Worm (Caenorhabditis elegans) whole organism, early embryonic: ENCODE measurements around the gene Y6E2A.10.
"Not testable (repeated sequence)": the region's sequence is repeated elsewhere in the genome, so short reads cannot be mapped to it uniquely, and the experiment has no call there.

Experiments
- B0310.2 ChIP-seq: sonication (generic microtip); optimal IDR thresholded peaks from 2 replicates; lab custom pipeline; 2016; ENCODE audit warnings: mild to moderate bottlenecking, missing genetic modification characterization, missing compliant biosample characterization
- F13C5.2 ChIP-seq: sonication (generic microtip); optimal IDR thresholded peaks from 2 replicates; lab custom pipeline; 2017; ENCODE audit warnings: mild to moderate bottlenecking, missing genetic modification characterization, inconsistent platforms, missing compliant biosample characterization
- aly-1 ChIP-seq: sonication (generic microtip); optimal IDR thresholded peaks from 2 replicates; lab custom pipeline; 2016; ENCODE audit warnings: missing genetic modification characterization, missing compliant biosample characterization
- ama-1 ChIP-seq: fragments of 150-350 bp; optimal IDR thresholded peaks from 2 replicates; lab custom pipeline; 2014
- ceh-13 ChIP-seq: fragments of 200-800 bp; sonication (Bioruptor generic); optimal IDR thresholded peaks from 2 replicates; lab custom pipeline; 2018; ENCODE audit warnings: mild to moderate bottlenecking, missing genetic modification characterization, missing compliant biosample characterization
- flt-1 ChIP-seq: fragments of 200-800 bp; sonication (Bioruptor generic); IDR thresholded peaks from 2 replicates; pipeline ENCODE4 v1.3.6; 2022; ENCODE audit warnings: missing genetic modification characterization, missing compliant biosample characterization
- hmbx-1 ChIP-seq: sonication (generic microtip); optimal IDR thresholded peaks from 2 replicates; lab custom pipeline; 2016; ENCODE audit warnings: mild to moderate bottlenecking, missing genetic modification characterization, missing compliant biosample characterization
- hmg-4 ChIP-seq: fragments of 200-800 bp; sonication (Bioruptor generic); optimal IDR thresholded peaks from 2 replicates; lab custom pipeline; 2018; ENCODE audit warnings: mild to moderate bottlenecking, missing genetic modification characterization, missing compliant biosample characterization
- hnd-1 ChIP-seq: sonication (generic microtip); optimal IDR thresholded peaks from 2 replicates; lab custom pipeline; 2016; ENCODE audit warnings: missing genetic modification characterization, missing compliant biosample characterization
- sea-1 ChIP-seq: fragments of 200-800 bp; sonication (Bioruptor generic); conservative IDR thresholded peaks from 2 replicates; pipeline ENCODE4 v1.3.6; 2022; ENCODE audit warnings: missing genetic modification characterization, missing compliant biosample characterization
- tbx-11 ChIP-seq: fragments of 200-800 bp; sonication (Bioruptor generic); IDR thresholded peaks from 2 replicates; pipeline ENCODE4 v1.3.6; 2022; ENCODE audit warnings: missing genetic modification characterization, missing compliant biosample characterization

ce11 chrV:15754731-15755130 lies 24.4 kb upstream of the Y6E2A.10 start, which contains the start of gene str-8:
- TF ChIP-seq hmbx-1; tbx-11 (GFP tag; lab: Robert Waterston, UW); hnd-1 (tag; lab: Kevin White, UChicago); ama-1 (lab: Kevin White, UChicago); flt-1 (GFP tag; lab: Robert Waterston, UW); ceh-13 (GFP tag; lab: Kevin White, UChicago); F13C5.2; hmg-4 (GFP tag; lab: Kevin White, UChicago); B0310.2; aly-1 (tag; lab: Kevin White, UChicago); sea-1: not testable (repeated sequence)
